Fruit fly (Drosophila melanogaster) whole organism, pupa: ENCODE measurements around the gene Rfx.

Experiments
- CG10348 ChIP-seq: fragments of 200-800 bp; sonication (Bioruptor generic); IDR thresholded peaks from 2 replicates; pipeline ENCODE4 v1.3.6; 2022; ENCODE audit warnings: missing biosample characterization, missing genetic modification characterization
- CG13204 ChIP-seq: fragments of 200-800 bp; sonication (Bioruptor generic); optimal IDR thresholded peaks from 2 replicates; lab custom pipeline; 2018; ENCODE audit warnings: missing biosample characterization, mild to moderate bottlenecking, missing genetic modification characterization, moderate library complexity
- CG14655 ChIP-seq: fragments of 200-800 bp; sonication (Bioruptor generic); optimal IDR thresholded peaks from 3 replicates; lab custom pipeline; 2017; ENCODE audit warnings: mild to moderate bottlenecking, missing biosample characterization, missing genetic modification reagents, missing genetic modification characterization
- CG4496 ChIP-seq: fragments of 200-800 bp; sonication (Bioruptor generic); IDR thresholded peaks from 3 replicates; pipeline ENCODE4 v1.3.6; 2022; ENCODE audit warnings: missing biosample characterization, missing genetic modification characterization
- CG8301 ChIP-seq: fragments of 200-800 bp; sonication (Bioruptor generic); optimal IDR thresholded peaks from 2 replicates; lab custom pipeline; 2018; ENCODE audit warnings: missing biosample characterization, mild to moderate bottlenecking, missing genetic modification characterization
- EcR ChIP-seq: fragments of 200-800 bp; sonication (Bioruptor generic); optimal IDR thresholded peaks from 3 replicates; lab custom pipeline; 2019; ENCODE audit warnings: missing biosample characterization, missing genetic modification characterization, mild to moderate bottlenecking, moderate library complexity, missing genetic modification reagents
- Pif1A ChIP-seq: fragments of 200-800 bp; sonication (Bioruptor generic); optimal IDR thresholded peaks from 3 replicates; lab custom pipeline; 2016; ENCODE audit warnings: missing biosample characterization, missing genetic modification characterization
- Snoo ChIP-seq: fragments of 200-800 bp; sonication (Bioruptor generic); optimal IDR thresholded peaks from 3 replicates; lab custom pipeline; 2017; ENCODE audit warnings: missing biosample characterization, mild to moderate bottlenecking, missing genetic modification characterization, inconsistent platforms
- gl ChIP-seq: fragments of 200-800 bp; sonication (Bioruptor generic); optimal IDR thresholded peaks from 2 replicates; lab custom pipeline; 2018; ENCODE audit warnings: missing biosample characterization, mild to moderate bottlenecking, missing genetic modification characterization
- rn ChIP-seq: fragments of 200-800 bp; sonication (Bioruptor generic); IDR thresholded peaks from 2 replicates; pipeline ENCODE4 v1.3.6; 2022; ENCODE audit warnings: missing biosample characterization, missing genetic modification characterization

DNA sequence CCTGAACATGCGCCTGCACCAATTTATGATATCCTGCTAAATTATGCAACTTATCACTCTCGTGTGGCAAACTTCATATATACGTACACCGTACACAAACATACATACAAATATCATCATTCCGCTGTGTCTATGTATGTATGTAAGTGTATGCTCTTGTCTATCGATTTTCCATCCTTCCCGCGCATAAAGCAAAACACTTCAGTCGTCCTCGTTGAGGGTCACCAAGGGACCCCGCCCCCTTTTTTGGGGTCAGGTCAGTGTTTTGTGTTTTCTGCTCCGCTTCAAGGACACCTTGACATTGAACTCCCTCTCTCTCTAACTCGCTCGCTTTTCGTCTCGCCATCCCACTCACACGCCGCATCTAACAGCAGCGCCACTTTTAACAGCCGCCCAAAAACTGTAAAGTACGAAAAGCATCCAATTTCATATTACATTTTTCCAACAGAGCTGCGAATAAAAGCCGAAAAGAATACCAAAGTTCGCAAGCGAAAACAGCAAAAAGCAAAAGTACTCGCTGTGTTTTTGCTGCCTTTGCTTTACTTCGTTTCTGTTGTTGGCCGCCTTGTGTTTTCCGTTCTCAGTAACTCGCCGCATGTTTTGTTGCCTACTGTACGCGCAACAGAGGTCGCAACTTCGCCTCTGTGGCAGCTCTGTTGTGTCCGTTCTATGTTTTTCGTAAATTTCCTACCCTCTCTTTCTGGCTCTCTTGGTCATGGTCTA, 21.9 kb downstream of the Rfx start:
- TF ChIP-seq CG14655, result no peak
- peak; percentile 45 for TF ChIP-seq EcR (GFP tag; lab: Kevin White, UChicago)
- TF ChIP-seq CG8301 (tag; lab: Kevin White, UChicago), result no peak
- no peak for TF ChIP-seq Snoo (tag; lab: Kevin White, UChicago)
- no peak for TF ChIP-seq CG10348 (GFP tag; lab: Robert Waterston, UW)
- no peak for TF ChIP-seq Pif1A (GFP tag; lab: Kevin White, UChicago)
- TF ChIP-seq rn, result no peak
- TF ChIP-seq CG13204, result no peak
- no peak for TF ChIP-seq gl (tag; lab: Kevin White, UChicago)
- TF ChIP-seq CG4496, result no peak
